Fruit fly (Drosophila melanogaster) whole organism, pupa: Measurements from ENCODE around the gene CG6712.

ENCODE experiments used
- CG12605 ChIP-seq: fragments of 200-800 bp; sonication (Bioruptor generic); IDR thresholded peaks from 2 replicates; pipeline ENCODE4 v1.3.6; 2022; ENCODE audit warnings: missing biosample characterization, missing genetic modification characterization
- CG8159 ChIP-seq: fragments of 200-800 bp; sonication (Bioruptor generic); optimal IDR thresholded peaks from 3 replicates; lab custom pipeline; 2018; ENCODE audit warnings: missing biosample characterization, mild to moderate bottlenecking, missing genetic modification characterization, moderate library complexity
- CG9948 ChIP-seq: fragments of 200-800 bp; sonication (Bioruptor generic); optimal IDR thresholded peaks from 2 replicates; lab custom pipeline; 2018; ENCODE audit warnings: missing biosample characterization, mild to moderate bottlenecking, missing genetic modification characterization, moderate library complexity
- Pif1B ChIP-seq: fragments of 200-800 bp; sonication (Bioruptor generic); optimal IDR thresholded peaks from 3 replicates; lab custom pipeline; 2016; ENCODE audit warnings: missing biosample characterization, missing genetic modification characterization
- Snoo ChIP-seq: fragments of 200-800 bp; sonication (Bioruptor generic); optimal IDR thresholded peaks from 3 replicates; lab custom pipeline; 2017; ENCODE audit warnings: missing biosample characterization, mild to moderate bottlenecking, missing genetic modification characterization, inconsistent platforms

Gene CG6712

DNA sequence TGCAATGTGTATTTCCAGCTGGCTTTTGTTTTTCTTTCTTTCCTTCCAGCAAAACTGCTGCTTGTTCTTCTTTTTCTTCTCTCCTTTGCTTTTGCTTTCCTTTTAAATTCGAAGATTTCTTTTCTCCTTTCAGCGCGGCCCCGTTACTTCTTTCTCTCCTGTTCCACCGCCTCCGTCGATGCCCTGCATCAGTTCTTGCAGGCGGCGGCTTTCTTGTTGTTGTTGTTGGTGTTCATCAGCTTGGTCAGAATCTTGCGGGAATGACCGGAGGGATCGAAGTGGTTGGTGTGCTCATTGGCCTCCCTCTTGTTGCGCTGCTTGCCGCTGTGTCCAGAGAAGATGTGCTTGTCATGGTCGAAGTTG is 50.8 kb downstream of the CG6712 start:
- no peak for TF ChIP-seq CG8159 (tag; lab: Kevin White, UChicago)
- no peak for TF ChIP-seq Snoo (tag; lab: Kevin White, UChicago)
- TF ChIP-seq CG9948 (tag; lab: Kevin White, UChicago) = no peak
- no peak for TF ChIP-seq Pif1B
- no peak for TF ChIP-seq CG12605 (GFP tag; lab: Robert Waterston, UW)
